Worm (Caenorhabditis elegans): Measurements from ENCODE around the gene let-19.

let-19 gene

DNA sequence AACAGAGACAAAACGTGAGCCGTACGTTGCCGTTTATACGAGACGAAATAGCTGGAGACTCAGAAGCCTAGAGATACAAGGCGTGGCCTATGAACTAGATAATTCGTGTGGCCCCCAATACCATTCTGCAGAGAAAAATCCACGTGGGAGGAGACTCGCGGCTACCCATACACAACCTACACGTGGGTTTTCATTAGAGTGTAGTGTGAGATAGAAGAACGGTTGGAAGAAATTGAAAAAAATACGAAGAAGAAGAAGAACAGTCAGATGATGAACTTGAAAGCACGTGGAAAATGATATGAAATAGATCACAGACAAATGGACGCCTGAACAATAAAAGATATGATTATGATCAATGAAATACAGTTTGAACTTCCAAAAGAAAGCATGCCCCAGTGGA is 5.6 kb upstream of the let-19 start:
- TF ChIP-seq ceh-45 (GFP tag; IDR thresholded peaks at IDR 0.05) (no peak), pha-4 (tag; optimal IDR thresholded peaks at IDR 0.05) (no peak), sox-4 (tag; optimal IDR thresholded peaks at IDR 0.05) (no peak), ets-4 (tag; optimal IDR thresholded peaks at IDR 0.05) (no peak), ceh-14 (tag; optimal IDR thresholded peaks at IDR 0.05) (no peak), pat-9 (tag; optimal IDR thresholded peaks at IDR 0.05) (no peak), pqm-1 (tag; optimal IDR thresholded peaks at IDR 0.05) (no peak), tbx-2 (tag; optimal IDR thresholded peaks at IDR 0.05) (no peak), hlh-8 (tag; optimal IDR thresholded peaks at IDR 0.05) (no peak), rnt-1 (tag; optimal IDR thresholded peaks at IDR 0.05) (no peak), pros-1 (tag; optimal IDR thresholded peaks at IDR 0.05) (no peak), odd-2 (tag; optimal IDR thresholded peaks at IDR 0.05) (no peak), C08G9.2 (tag; optimal IDR thresholded peaks at IDR 0.05) (no peak), hlh-6 (tag; optimal IDR thresholded peaks at IDR 0.05) (no peak), lim-6 (tag; optimal IDR thresholded peaks at IDR 0.05) (no peak), madf-2 (tag; optimal IDR thresholded peaks at IDR 0.05) (no peak), Y22D7AL.16 (tag; optimal IDR thresholded peaks at IDR 0.05) (no peak), hlh-30 (tag; optimal IDR thresholded peaks at IDR 0.05; ENCODE audit: insufficient read depth) (no peak), nhr-11 (tag; optimal IDR thresholded peaks at IDR 0.05) (no peak), pha-2 (tag; optimal IDR thresholded peaks at IDR 0.05) (no peak)

DNA sequence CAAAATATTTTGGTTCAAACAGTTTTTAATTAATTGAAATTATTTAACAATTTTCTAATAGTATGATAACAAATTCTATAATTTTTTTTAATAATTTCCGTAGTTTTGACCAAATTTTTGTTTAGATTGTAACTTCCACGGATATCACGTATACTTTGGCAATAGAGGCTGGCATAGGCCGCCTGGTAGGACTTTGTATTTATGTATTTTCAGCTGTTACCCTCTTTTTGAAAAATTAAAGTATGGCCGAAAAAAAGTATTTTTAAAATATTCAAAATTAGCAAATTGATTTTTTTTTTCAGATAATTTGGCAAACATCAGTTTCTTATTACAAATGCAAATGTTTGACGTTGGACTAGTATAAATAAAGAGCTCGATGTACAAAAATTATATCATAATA is 4.3 kb upstream of the let-19 start, which contains the start of the genes nsph-1.1 and K08F8.15:
nsph-1.1 (plus strand) TSS at position 301 of the 400 bp plus-strand sequence.
K08F8.15 (plus strand) TSS at position 335 of the 400 bp plus-strand sequence.
- TF ChIP-seq zip-5 (tag; optimal IDR thresholded peaks at IDR 0.05) (no peak), lim-6 (tag; optimal IDR thresholded peaks at IDR 0.05) (no peak), F13H6.1 (tag; optimal IDR thresholded peaks at IDR 0.05) (no peak), dve-1 (tag; optimal IDR thresholded peaks at IDR 0.05) (no peak), ceh-48 (tag; optimal IDR thresholded peaks at IDR 0.05) (no peak), sox-4 (tag; optimal IDR thresholded peaks at IDR 0.05) (no peak), hlh-15 (tag; optimal IDR thresholded peaks at IDR 0.05) (no peak), ceh-18 (tag; optimal IDR thresholded peaks at IDR 0.05) (no peak), ttx-3 (tag; optimal IDR thresholded peaks at IDR 0.05) (no peak), ceh-14 (tag; optimal IDR thresholded peaks at IDR 0.05) (no peak)

DNA sequence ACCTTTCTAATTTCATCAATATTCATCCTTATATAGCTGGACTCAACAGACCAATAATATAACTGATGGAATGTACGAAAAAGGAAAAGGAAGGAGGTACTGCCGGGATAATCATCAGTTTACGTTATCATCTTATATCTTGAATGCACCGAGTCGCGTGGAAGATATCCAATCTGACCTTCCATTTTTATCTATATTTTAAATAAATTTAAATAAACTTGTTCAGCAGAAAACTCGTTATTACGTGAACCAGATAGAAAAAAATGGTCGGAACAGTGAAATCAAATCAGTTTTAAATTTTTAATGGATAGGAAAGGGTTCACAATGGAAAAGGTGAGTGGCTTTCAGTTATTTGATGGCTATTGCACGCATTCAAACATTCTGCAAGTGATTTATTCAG is 3.9 kb upstream of the let-19 start, which contains the start of gene pah-1:
pah-1 (minus strand) TSS at position 101 of the 400 bp plus-strand sequence.
- TF ChIP-seq ceh-48 (tag; optimal IDR thresholded peaks at IDR 0.05) (no peak), unc-42 (tag; optimal IDR thresholded peaks at IDR 0.05) (no peak), pros-1 (tag; optimal IDR thresholded peaks at IDR 0.05) (no peak), ama-1 (optimal IDR thresholded peaks at IDR 0.05) (no peak), fax-1 (tag; optimal IDR thresholded peaks at IDR 0.05) (no peak), fkh-6 (tag; optimal IDR thresholded peaks at IDR 0.05) (no peak), C08G9.2 (tag; optimal IDR thresholded peaks at IDR 0.05) (no peak), mec-3 (tag; optimal IDR thresholded peaks at IDR 0.05; ENCODE audit: borderline replicate concordance) (no peak), ceh-24 (tag; optimal IDR thresholded peaks at IDR 0.05) (no peak), ceh-34 (tag; optimal IDR thresholded peaks at IDR 0.05) (no peak)

DNA sequence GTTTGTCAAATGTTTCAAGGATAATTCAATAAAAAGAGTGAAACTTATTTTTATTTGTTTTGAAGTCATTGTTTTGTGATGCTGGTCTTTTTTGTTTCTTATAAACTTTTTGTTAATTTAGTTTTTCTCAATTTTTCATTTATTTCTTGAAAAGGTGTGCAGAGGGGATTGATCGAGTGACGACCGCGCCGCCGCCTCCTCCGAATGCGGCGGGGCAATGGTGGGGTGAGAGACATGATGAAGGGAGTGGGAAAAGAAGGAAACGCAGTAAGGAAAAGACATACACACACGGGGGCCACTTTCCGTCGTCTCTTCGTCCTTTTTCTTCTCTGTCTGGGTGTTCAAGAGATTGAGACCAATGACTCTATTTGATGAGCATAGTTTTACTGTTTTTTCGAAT is 1.4 kb upstream of the let-19 start:
- TF ChIP-seq ceh-48 (tag; optimal IDR thresholded peaks at IDR 0.05) = no peak
- no peak for TF ChIP-seq ceh-6 (GFP tag; optimal IDR thresholded peaks at IDR 0.05)
- no peak for TF ChIP-seq odd-2 (tag; optimal IDR thresholded peaks at IDR 0.05)
- no peak for TF ChIP-seq K09A11.1 (tag; optimal IDR thresholded peaks at IDR 0.05; ENCODE audit: insufficient read depth)
- peak; percentile 18 for TF ChIP-seq ref-2 (tag; optimal IDR thresholded peaks at IDR 0.05)
- TF ChIP-seq nfya-1 (tag; optimal IDR thresholded peaks at IDR 0.05) = peak; percentile 53
- peak; percentile 19 for TF ChIP-seq ceh-31 (tag; optimal IDR thresholded peaks at IDR 0.05)
- TF ChIP-seq unc-3 (GFP tag; conservative IDR thresholded peaks at IDR 0.05) = no peak
- TF ChIP-seq unc-3 (tag; optimal IDR thresholded peaks at IDR 0.05) = no peak
- TF ChIP-seq unc-86 (tag; optimal IDR thresholded peaks at IDR 0.05) = no peak
- TF ChIP-seq unc-55 (GFP tag; optimal IDR thresholded peaks at IDR 0.05) = peak; percentile 1
- TF ChIP-seq ttx-3 (tag; optimal IDR thresholded peaks at IDR 0.05) = no peak
- peak; percentile 21 for TF ChIP-seq unc-42 (tag; optimal IDR thresholded peaks at IDR 0.05)
- TF ChIP-seq rnt-1 (tag; optimal IDR thresholded peaks at IDR 0.05) = no peak
